Worm (Caenorhabditis elegans): ENCODE results near the gene T05C12.11.

T05C12.11 gene

ce11 chrII:8160916-8161315 lies 9.4 kb downstream of the T05C12.11 start:
- TF ChIP-seq unc-130 (tag; optimal IDR thresholded peaks at IDR 0.05), result no peak
- TF ChIP-seq sup-37 (GFP tag; optimal IDR thresholded peaks at IDR 0.05), result no peak
- TF ChIP-seq hlh-4 (tag; optimal IDR thresholded peaks at IDR 0.05), result no peak
- no peak for TF ChIP-seq mdl-1 (tag; optimal IDR thresholded peaks at IDR 0.05)
- no peak for TF ChIP-seq C04F5.9 (tag; optimal IDR thresholded peaks at IDR 0.05)
- TF ChIP-seq pqm-1 (tag; optimal IDR thresholded peaks at IDR 0.05), result no peak
- TF ChIP-seq blmp-1 (tag; optimal IDR thresholded peaks at IDR 0.05), result no peak
- no peak for TF ChIP-seq irx-1 (tag; optimal IDR thresholded peaks at IDR 0.05)
- no peak for TF ChIP-seq C34B4.2 (tag; optimal IDR thresholded peaks at IDR 0.05)
- no peak for TF ChIP-seq grh-1 (GFP tag; IDR thresholded peaks at IDR 0.05)
- TF ChIP-seq unc-30 (tag; optimal IDR thresholded peaks at IDR 0.05), result no peak
- no peak for TF ChIP-seq jun-1 (tag; optimal IDR thresholded peaks at IDR 0.05)
- no peak for TF ChIP-seq zag-1 (tag; optimal IDR thresholded peaks at IDR 0.05)
- TF ChIP-seq lin-39 (tag; optimal IDR thresholded peaks at IDR 0.05), result no peak

DNA sequence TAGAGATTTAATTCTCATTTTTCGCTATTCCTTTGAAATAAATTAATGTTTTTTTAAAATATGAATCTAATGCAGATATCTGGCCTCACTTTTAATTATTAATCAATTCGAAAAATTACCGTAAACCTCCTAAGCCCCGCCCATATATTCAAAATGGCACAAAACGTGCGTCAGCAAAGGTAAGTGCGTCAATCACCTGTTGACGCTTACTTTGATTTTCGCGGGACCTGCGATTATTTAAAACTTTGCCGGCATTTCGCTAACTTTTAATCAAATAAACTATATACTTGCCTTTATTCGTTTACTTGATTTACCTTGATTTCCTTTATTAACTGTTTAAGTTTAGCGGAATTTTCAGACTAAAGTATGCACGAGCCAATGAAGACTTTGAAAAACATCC lies 12.3 kb downstream of the T05C12.11 start, which contains the start of gene pch-2:
pch-2 (plus strand) TSS at position 359 of the 400 bp plus-strand sequence.
- TF ChIP-seq isw-1 (GFP tag; IDR thresholded peaks at IDR 0.05) (peak; percentile 29; the same call in 1 of the 2 replicates), C04F5.9 (tag; optimal IDR thresholded peaks at IDR 0.05) (peak; percentile 64), skn-1 (tag; optimal IDR thresholded peaks at IDR 0.05) (peak; percentile 32), egl-13 (tag; optimal IDR thresholded peaks at IDR 0.05) (no peak), unc-86 (tag; optimal IDR thresholded peaks at IDR 0.05) (no peak), mep-1 (tag; optimal IDR thresholded peaks at IDR 0.05) (peak; percentile 61), ceh-88 (GFP tag; IDR thresholded peaks at IDR 0.05) (no peak), dpl-1 (GFP tag; optimal IDR thresholded peaks at IDR 0.05) (peak; percentile 83 to 90 (median 89)), fkh-8 (tag; optimal IDR thresholded peaks at IDR 0.05) (peak; percentile 62), xbp-1 (tag; optimal IDR thresholded peaks at IDR 0.05) (peak; percentile 47), zag-1 (tag; optimal IDR thresholded peaks at IDR 0.05) (no peak), lin-35 (GFP tag; optimal IDR thresholded peaks at IDR 0.05) (peak; percentile 78 to 93), nhr-47 (tag; optimal IDR thresholded peaks at IDR 0.05) (peak; percentile 67), blmp-1 (tag; optimal IDR thresholded peaks at IDR 0.05) (peak; percentile 60), snu-23 (GFP tag; optimal IDR thresholded peaks at IDR 0.05) (peak; percentile 65), efl-1 (optimal IDR thresholded peaks at IDR 0.05) (peak; percentile 85 to 86), efl-1 (GFP tag; optimal IDR thresholded peaks at IDR 0.05 in 1 of 2) (peak; percentile 88 to 99), nhr-85 (tag) (peak; percentile 75), unc-130 (tag; optimal IDR thresholded peaks at IDR 0.05) (peak; percentile 3), tbx-2 (tag; optimal IDR thresholded peaks at IDR 0.05) (no peak), F16B12.6 (tag; optimal IDR thresholded peaks at IDR 0.05) (peak; percentile 38), pax-3 (tag; optimal IDR thresholded peaks at IDR 0.05) (no peak), lin-15B (tag; optimal IDR thresholded peaks at IDR 0.05) (peak; percentile 62), C16A3.4 (tag; optimal IDR thresholded peaks at IDR 0.05) (peak; percentile 74), lin-14 (GFP tag; optimal IDR thresholded peaks at IDR 0.05) (peak; percentile 45), ceh-63 (GFP tag; optimal IDR thresholded peaks at IDR 0.05) (no peak), nhr-90 (tag; optimal IDR thresholded peaks at IDR 0.05; ENCODE audit: poor library complexity) (peak; percentile 48), swsn-7 (tag; optimal IDR thresholded peaks at IDR 0.05) (peak; percentile 48), elt-3 (tag; optimal IDR thresholded peaks at IDR 0.05) (peak in 1 of 6 experiments; percentile 59), rnt-1 (tag; optimal IDR thresholded peaks at IDR 0.05) (peak; percentile 66), nhr-77 (tag; optimal IDR thresholded peaks at IDR 0.05) (peak; percentile 37), nhr-71 (tag; optimal IDR thresholded peaks at IDR 0.05) (peak; percentile 70), nhr-20 (tag; optimal IDR thresholded peaks at IDR 0.05) (peak; percentile 61), Y116A8C.19 (tag; optimal IDR thresholded peaks at IDR 0.05; ENCODE audit: borderline replicate concordance) (no peak), fos-1 (tag; optimal IDR thresholded peaks at IDR 0.05) (no peak), lsy-2 (tag; optimal IDR thresholded peaks at IDR 0.05) (peak; percentile 80 to 93), nhr-19 (GFP tag; conservative IDR thresholded peaks at IDR 0.05) (peak; percentile 46)

All from whole organism, L1 larva.